Comparison of ENCODE assay signal across 2 worm cellular contexts in genomic region chrV:620987-621386, ce11.
TF ChIP-seq lines count a peak whose summit lies in the region.

No protein-coding gene starts in this region.

TF ChIP-seq in whole organism, L4 larva, 104 proteins besides CTCF, POLR2A, EP300 and RAD21:
- TF ChIP-seq ceh-44 (GFP tag; IDR thresholded peaks at IDR 0.05; lab: Robert Waterston, UW), result no peak
- no peak for TF ChIP-seq T20F7.1 (GFP tag; optimal IDR thresholded peaks at IDR 0.05; lab: Kevin White, UChicago)
- TF ChIP-seq set-16 (GFP tag; IDR thresholded peaks at IDR 0.05; lab: Robert Waterston, UW), result peak; percentile 51
- no peak for TF ChIP-seq F37D6.2 (tag; optimal IDR thresholded peaks at IDR 0.05; lab: Kevin White, UChicago)
- no peak for TF ChIP-seq dpl-1 (GFP tag; optimal IDR thresholded peaks at IDR 0.05; lab: Kevin White, UChicago)
- TF ChIP-seq aha-1 (tag; lab: Kevin White, UChicago), result peak; percentile 3
- no peak for TF ChIP-seq pha-4 (GFP tag; IDR thresholded peaks at IDR 0.05; lab: Robert Waterston, UW)
- no peak for TF ChIP-seq pha-4 (tag; optimal IDR thresholded peaks at IDR 0.05; lab: Kevin White, UChicago)
- TF ChIP-seq unc-130 (GFP tag; optimal IDR thresholded peaks at IDR 0.05; lab: Kevin White, UChicago), result no peak
- TF ChIP-seq mdt-29 (GFP tag; IDR thresholded peaks at IDR 0.05; lab: Robert Waterston, UW), result no peak
- TF ChIP-seq jun-1 (tag; optimal IDR thresholded peaks at IDR 0.05; lab: Kevin White, UChicago), result no peak
- no peak for TF ChIP-seq lin-29 (GFP tag; IDR thresholded peaks at IDR 0.05; lab: Robert Waterston, UW)
- no peak for TF ChIP-seq F44E2.7 (GFP tag; IDR thresholded peaks at IDR 0.05; lab: Robert Waterston, UW)
- TF ChIP-seq T26A8.4 (GFP tag; IDR thresholded peaks at IDR 0.05; lab: Robert Waterston, UW), result no peak
- no peak for TF ChIP-seq dmd-8 (GFP tag; IDR thresholded peaks at IDR 0.05; lab: Robert Waterston, UW)

TF ChIP-seq in whole organism, young adult, 124 proteins besides CTCF, POLR2A, EP300 and RAD21:
- TF ChIP-seq Y79H2A.3 (GFP tag; conservative IDR thresholded peaks at IDR 0.05; lab: Robert Waterston, UW), result no peak
- TF ChIP-seq sea-2 (GFP tag; IDR thresholded peaks at IDR 0.05; lab: Robert Waterston, UW), result no peak
- no peak for TF ChIP-seq ceh-100 (GFP tag; IDR thresholded peaks at IDR 0.05; lab: Robert Waterston, UW)
- TF ChIP-seq madf-6 (GFP tag; IDR thresholded peaks at IDR 0.05; lab: Robert Waterston, UW), result no peak
- no peak for TF ChIP-seq ztf-6 (GFP tag; IDR thresholded peaks at IDR 0.05; lab: Robert Waterston, UW)
- TF ChIP-seq zfh-2 (GFP tag; conservative IDR thresholded peaks at IDR 0.05; lab: Robert Waterston, UW), result peak; percentile 51; the same call in 1 of the 2 replicates
- no peak for TF ChIP-seq attf-3 (GFP tag; conservative IDR thresholded peaks at IDR 0.05; lab: Robert Waterston, UW)
